Worm (Caenorhabditis elegans): ENCODE measurements around the gene nmur-1.

nmur-1 gene

ce11 chrX:8969111-8970048, 11.4 kb upstream of the nmur-1 start:
- no peak for TF ChIP-seq unc-62 (GFP tag; optimal IDR thresholded peaks at IDR 0.05)

ce11 chrX:8971461-8971860, 9.3 kb upstream of the nmur-1 start:
- no peak for TF ChIP-seq unc-62 (GFP tag; optimal IDR thresholded peaks at IDR 0.05)

DNA sequence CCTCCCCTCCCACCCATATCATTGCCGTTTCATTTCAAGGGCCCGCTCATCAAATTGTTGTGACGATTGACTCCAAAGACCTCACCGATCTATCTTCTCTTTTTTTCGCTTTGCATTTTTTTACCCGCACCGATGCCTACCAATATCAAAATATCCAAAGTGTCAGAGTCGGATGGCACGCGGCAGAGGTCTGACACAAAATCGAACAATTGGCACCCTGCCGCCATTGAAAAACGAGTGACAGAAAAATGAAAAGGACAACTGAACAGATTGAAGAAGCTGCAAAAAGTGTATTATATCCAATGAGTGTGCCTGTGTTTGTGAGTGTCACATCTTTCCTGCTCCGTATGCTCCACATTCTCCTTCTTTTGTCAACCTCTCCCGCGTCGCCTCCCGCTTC, 5.7 kb downstream of the nmur-1 start:
- TF ChIP-seq unc-62 (GFP tag; optimal IDR thresholded peaks at IDR 0.05), result no peak

ce11 chrX:8987828-8988227, 7.1 kb downstream of the nmur-1 start, which contains the start of gene twk-18:
Gene twk-18 (plus strand): TSS chrX:8988128.
- TF ChIP-seq unc-62 (GFP tag; optimal IDR thresholded peaks at IDR 0.05), result no peak

ce11 chrX:8991856-8992456, 11.2 kb downstream of the nmur-1 start, which contains the start of gene C24A3.4:
Gene C24A3.4 (plus strand): TSS chrX:8992406.
- TF ChIP-seq unc-62 (GFP tag; optimal IDR thresholded peaks at IDR 0.05), result no peak

DNA sequence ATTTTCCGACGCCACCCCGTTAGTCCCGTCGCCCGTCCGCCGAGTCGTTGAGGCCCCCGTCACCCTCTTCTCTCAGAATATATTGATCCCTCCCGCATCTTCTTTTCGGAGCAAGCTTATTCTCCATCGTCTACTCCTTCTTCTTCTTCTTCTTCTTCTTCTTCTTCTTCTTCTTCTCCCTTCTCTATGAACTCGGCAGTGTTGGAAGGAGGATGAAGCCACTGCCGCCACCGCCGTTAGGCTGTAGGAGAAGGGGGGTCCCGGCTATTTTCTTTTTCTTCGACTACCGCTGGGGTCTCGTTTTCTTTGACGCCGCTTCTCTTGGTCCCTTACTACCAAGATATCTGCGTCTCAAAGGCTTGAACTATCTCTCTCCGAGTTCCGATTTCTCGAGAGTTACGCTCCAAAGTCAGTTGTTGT, 14.8 kb downstream of the nmur-1 start:
- no peak for TF ChIP-seq unc-62 (GFP tag; optimal IDR thresholded peaks at IDR 0.05)

- no peak for TF ChIP-seq unc-62 (GFP tag; optimal IDR thresholded peaks at IDR 0.05)
Observed at ce11 chrX:8996496-8997116, 15.8 kb downstream of the nmur-1 start.

DNA sequence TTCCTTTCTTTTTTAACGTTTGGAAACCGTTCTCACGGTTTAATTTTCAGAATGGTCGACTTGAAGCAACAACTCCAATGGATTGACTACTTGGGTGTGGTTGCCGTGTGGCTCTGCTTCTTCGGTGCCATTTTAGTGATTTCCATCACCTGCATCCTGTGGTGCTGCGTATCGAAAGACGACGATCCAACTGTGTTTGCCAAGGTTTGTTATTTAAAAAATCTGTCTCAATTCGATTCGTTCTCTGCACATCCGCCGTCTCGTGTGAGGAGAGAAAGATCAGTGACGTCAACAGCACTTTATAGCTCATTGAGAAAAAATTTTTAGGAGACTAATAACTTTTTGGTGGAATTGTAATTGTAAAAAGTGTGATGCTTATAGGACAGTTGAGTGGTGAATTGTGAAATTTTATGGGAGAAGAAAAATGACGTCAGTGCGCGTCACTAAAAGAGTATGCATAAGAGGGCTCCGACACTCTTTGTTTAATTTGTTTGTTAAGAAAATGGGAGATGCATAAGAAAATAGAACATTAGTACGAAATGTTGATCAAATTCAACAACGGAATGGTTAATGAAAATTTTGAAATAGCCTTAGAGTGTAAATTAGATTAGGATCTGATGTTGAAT, 16.8 kb downstream of the nmur-1 start, which contains the start of gene C24A3.2:
Gene C24A3.2, plus strand, starts transcription at position 51 of the 626 bp plus-strand sequence.
- no peak for TF ChIP-seq unc-62 (GFP tag; optimal IDR thresholded peaks at IDR 0.05)

- no peak for TF ChIP-seq unc-62 (GFP tag; optimal IDR thresholded peaks at IDR 0.05)
Observed at ce11 chrX:8998809-8999208, 18.0 kb downstream of the nmur-1 start, which contains the start of gene C24A3.1. Gene C24A3.1 (plus strand): TSS chrX:8999071.

ce11 chrX:9010418-9010817, 29.6 kb downstream of the nmur-1 start, which contains the start of gene C24A3.9:
Gene C24A3.9 (minus strand): TSS chrX:9010518.
- TF ChIP-seq unc-62 (GFP tag; optimal IDR thresholded peaks at IDR 0.05), result no peak

- no peak for TF ChIP-seq unc-62 (GFP tag; optimal IDR thresholded peaks at IDR 0.05)
Observed at ce11 chrX:9011471-9011870, 30.7 kb downstream of the nmur-1 start.

ce11 chrX:9014451-9014850, 33.7 kb downstream of the nmur-1 start:
- no peak for TF ChIP-seq unc-62 (GFP tag; optimal IDR thresholded peaks at IDR 0.05)

DNA sequence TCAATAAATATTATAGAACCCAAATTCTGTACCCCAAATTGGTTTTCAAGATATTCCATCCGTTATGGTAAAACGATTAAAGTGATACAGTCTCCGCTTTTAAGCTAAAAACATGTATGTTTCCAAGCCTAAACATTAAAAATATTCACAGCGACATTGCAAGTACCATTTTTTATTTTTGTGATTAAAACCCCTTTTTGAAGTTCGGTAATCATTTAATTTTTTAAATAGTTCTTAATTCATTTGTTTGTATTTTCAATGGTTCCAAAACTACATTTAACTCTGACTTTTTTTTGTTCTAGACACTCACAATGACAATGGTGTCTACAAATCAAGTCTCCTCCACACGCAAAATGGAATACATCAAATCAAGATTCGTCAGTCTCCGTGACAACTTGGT, 34.6 kb downstream of the nmur-1 start, which contains the start of gene T25B6.4:
Gene T25B6.4, plus strand, starts transcription at position 301 of the 400 bp plus-strand sequence.
- TF ChIP-seq unc-62 (GFP tag; optimal IDR thresholded peaks at IDR 0.05), result no peak

- no peak for TF ChIP-seq unc-62 (GFP tag; optimal IDR thresholded peaks at IDR 0.05)
Observed at ce11 chrX:9021645-9022044, 40.9 kb downstream of the nmur-1 start, which contains the start of gene T25B6.5. Gene T25B6.5 (minus strand): TSS chrX:9021745.

- TF ChIP-seq unc-62 (GFP tag; optimal IDR thresholded peaks at IDR 0.05), result no peak
Observed at ce11 chrX:9022779-9023178, 42.0 kb downstream of the nmur-1 start, which contains the start of gene T25B6.6. Gene T25B6.6 (minus strand): TSS chrX:9022879.

Data from whole organism, dauer.